Worm (Caenorhabditis elegans) whole organism, L1 larva: ENCODE results near the gene alkb-1.
A peak's percentile ranks its signal among the peaks of the same experiment; 100 is the strongest.

Experiments
- egl-13 ChIP-seq: sonication (generic microtip); optimal IDR thresholded peaks from 2 replicates; lab custom pipeline; 2016; ENCODE audit warnings: missing genotype, missing genetic modification reagents, missing genetic modification characterization, missing compliant biosample characterization
- elt-3 ChIP-seq, 6 experiments: fragments of 150-350 bp in 1 of 6; sonication (generic microtip); optimal IDR thresholded peaks; 2 replicates each; lab custom pipeline; 2017 to 2018; ENCODE audit warnings: missing biosample characterization in 6 of 6, missing genetic modification characterization in 6 of 6, inconsistent platforms in 1 of 6
- fkh-10 ChIP-seq: sonication (generic microtip); optimal IDR thresholded peaks from 2 replicates; lab custom pipeline; 2017; ENCODE audit warnings: missing biosample characterization, missing genetic modification reagents, missing genetic modification characterization
- hpl-2 ChIP-seq: fragments of 150-350 bp; optimal IDR thresholded peaks from 2 replicates; lab custom pipeline; 2014; ENCODE audit warnings: missing biosample characterization, missing genetic modification reagents, missing genetic modification characterization
- nhr-19 ChIP-seq: fragments of 200-800 bp; sonication (Bioruptor generic); conservative IDR thresholded peaks from 2 replicates; pipeline ENCODE4 v1.3.6; 2022; ENCODE audit warnings: missing genetic modification characterization, missing compliant biosample characterization
- nhr-28 ChIP-seq: fragments of 150-350 bp; optimal IDR thresholded peaks from 2 replicates; lab custom pipeline; 2014; ENCODE audit warnings: missing biosample characterization, missing genetic modification characterization
- rnt-1 ChIP-seq: sonication (generic microtip); optimal IDR thresholded peaks from 2 replicates; lab custom pipeline; 2016; ENCODE audit warnings: mild to moderate bottlenecking, missing genetic modification characterization, moderate library complexity, missing compliant biosample characterization
- snpc-4 ChIP-seq: fragments of 150-350 bp; optimal IDR thresholded peaks from 2 replicates; lab custom pipeline; 2014; ENCODE audit warnings: missing biosample characterization, missing genetic modification characterization
- unc-62 ChIP-seq: fragments of 150-350 bp; optimal IDR thresholded peaks from 2 replicates; lab custom pipeline; 2014; ENCODE audit warnings: missing biosample characterization, missing genetic modification reagents, missing genetic modification characterization
- zag-1 ChIP-seq: fragments of 150-350 bp; optimal IDR thresholded peaks from 2 replicates; lab custom pipeline; 2014; ENCODE audit warnings: missing biosample characterization, missing genetic modification characterization

- TF ChIP-seq fkh-10 = no peak
- no peak for TF ChIP-seq nhr-28 (tag; lab: Kevin White, UChicago)
- peak; percentile 48 for TF ChIP-seq egl-13
- no peak for TF ChIP-seq unc-62
- peak; percentile 65 for TF ChIP-seq nhr-19 (GFP tag; lab: Robert Waterston, UW)
- peak in 2 of 6 experiments; percentile 16 to 49 for TF ChIP-seq elt-3 (tag; optimal IDR thresholded peaks at IDR 0.05; lab: Kevin White, UChicago)
- TF ChIP-seq snpc-4 = peak; percentile 58
- no peak for TF ChIP-seq hpl-2 (GFP tag; lab: Kevin White, UChicago)
- TF ChIP-seq rnt-1 (tag; lab: Kevin White, UChicago) = peak; percentile 73
- TF ChIP-seq zag-1 (tag; lab: Kevin White, UChicago) = no peak
These were observed 10.0 kb upstream of the alkb-1 start, which contains the start of gene Y51H7C.7 for ce11 chrII:1402167-1402619.
